Fruit fly (Drosophila melanogaster) whole organism, adult: ENCODE data around the gene CG2991.
A peak's percentile ranks its signal among the peaks of the same experiment; 100 is the strongest.

Experiments used
- CG14711 ChIP-seq: fragments of 200-800 bp; sonication (Bioruptor generic); optimal IDR thresholded peaks from 2 replicates; lab custom pipeline; 2018; ENCODE audit warnings: missing biosample characterization, mild to moderate bottlenecking, missing genetic modification characterization, moderate library complexity
- CG1620 ChIP-seq: fragments of 200-800 bp; sonication (Bioruptor generic); optimal IDR thresholded peaks from 2 replicates; lab custom pipeline; 2016; ENCODE audit warnings: missing biosample characterization, missing genetic modification characterization
- CG5204 ChIP-seq: fragments of 200-800 bp; sonication (Bioruptor generic); optimal IDR thresholded peaks from 2 replicates; lab custom pipeline; 2016; ENCODE audit warnings: missing biosample characterization, missing genetic modification characterization
- Clk ChIP-seq: fragments of 200-800 bp; sonication (Bioruptor generic); optimal IDR thresholded peaks from 2 replicates; lab custom pipeline; 2017; ENCODE audit warnings: missing biosample characterization, missing genetic modification characterization
- Crg-1 ChIP-seq: fragments of 200-800 bp; sonication (Bioruptor generic); optimal IDR thresholded peaks from 2 replicates; lab custom pipeline; 2016; ENCODE audit warnings: missing biosample characterization, missing genetic modification characterization
- Mnt ChIP-seq: fragments of 200-800 bp; sonication (Bioruptor generic); optimal IDR thresholded peaks from 2 replicates; lab custom pipeline; 2016; ENCODE audit warnings: missing biosample characterization, mild to moderate bottlenecking, missing genetic modification characterization
- cic ChIP-seq: fragments of 200-800 bp; sonication (Bioruptor generic); optimal IDR thresholded peaks from 2 replicates; lab custom pipeline; 2017; ENCODE audit warnings: missing biosample characterization, mild to moderate bottlenecking, missing genetic modification characterization, moderate library complexity
- cnc ChIP-seq, 2 experiments: fragments of >200 bp; optimal IDR thresholded peaks; 2 replicates each; lab custom pipeline; 2017
- tj ChIP-seq: fragments of 200-800 bp; sonication (Bioruptor generic); optimal IDR thresholded peaks from 3 replicates; lab custom pipeline; 2017; ENCODE audit warnings: missing biosample characterization, mild to moderate bottlenecking, missing genetic modification characterization, moderate library complexity

- TF ChIP-seq CG1620 (GFP tag; lab: Kevin White, UChicago) (no peak), CG5204 (no peak), Clk (no peak), tj (no peak), Mnt (GFP tag; lab: Kevin White, UChicago) (peak; percentile 83), Crg-1 (GFP tag; lab: Kevin White, UChicago) (no peak), cnc (optimal IDR thresholded peaks at IDR 0.05; lab: Kevin White, UChicago) (no peak), CG14711 (tag; lab: Kevin White, UChicago) (no peak), cic (GFP tag; lab: Kevin White, UChicago) (no peak)
Observed at dm6 chr2L:2873729-2874127, 16.8 kb downstream of the CG2991 start.
